Worm (Caenorhabditis elegans): ENCODE results near the gene BE10.3.

The BE10.3 gene

ce11 chrIII:12818050-12818738 is 10.4 kb downstream of the BE10.3 start, which contains the start of gene arx-5 (continued):
- TF ChIP-seq fkh-10 (GFP tag; optimal IDR thresholded peaks at IDR 0.05) (no peak), grh-1 (GFP tag; IDR thresholded peaks at IDR 0.05) (no peak), lin-15B (tag; optimal IDR thresholded peaks at IDR 0.05) (peak; percentile 2)

- TF ChIP-seq efl-1 (optimal IDR thresholded peaks at IDR 0.05) (no peak), efl-1 (GFP tag; optimal IDR thresholded peaks at IDR 0.05 in 1 of 2) (peak in 1 of 2 experiments; percentile 14), hpl-2 (GFP tag; optimal IDR thresholded peaks at IDR 0.05) (no peak)
Measured at ce11 chrIII:12819148-12819547, 11.3 kb downstream of the BE10.3 start.

- TF ChIP-seq unc-62 (GFP tag; optimal IDR thresholded peaks at IDR 0.05) (no peak), nhr-11 (tag; optimal IDR thresholded peaks at IDR 0.05) (no peak), skn-1 (tag; optimal IDR thresholded peaks at IDR 0.05) (no peak), nhr-90 (tag; optimal IDR thresholded peaks at IDR 0.05; ENCODE audit: poor library complexity) (no peak), mef-2 (tag; optimal IDR thresholded peaks at IDR 0.05) (no peak), nhr-76 (tag; optimal IDR thresholded peaks at IDR 0.05) (no peak), nhr-47 (tag; optimal IDR thresholded peaks at IDR 0.05) (no peak), lin-14 (GFP tag; optimal IDR thresholded peaks at IDR 0.05) (no peak), hlh-4 (tag; optimal IDR thresholded peaks at IDR 0.05) (no peak), unc-98 (GFP tag; IDR thresholded peaks at IDR 0.05) (no peak), nhr-71 (tag; optimal IDR thresholded peaks at IDR 0.05) (peak; percentile 42), nhr-12 (tag; optimal IDR thresholded peaks at IDR 0.05) (no peak), snu-23 (GFP tag; optimal IDR thresholded peaks at IDR 0.05) (no peak), irx-1 (tag; optimal IDR thresholded peaks at IDR 0.05) (no peak), hpl-2 (GFP tag; optimal IDR thresholded peaks at IDR 0.05) (no peak), lir-3 (tag; optimal IDR thresholded peaks at IDR 0.05; ENCODE audit: poor library complexity) (no peak), jun-1 (tag; optimal IDR thresholded peaks at IDR 0.05) (no peak), nhr-77 (tag; optimal IDR thresholded peaks at IDR 0.05) (no peak), nhr-19 (GFP tag; conservative IDR thresholded peaks at IDR 0.05) (peak; percentile 22), rnt-1 (tag; optimal IDR thresholded peaks at IDR 0.05) (peak; percentile 59), ceh-63 (GFP tag; optimal IDR thresholded peaks at IDR 0.05) (no peak), C16A3.4 (tag; optimal IDR thresholded peaks at IDR 0.05) (no peak), ztf-11 (tag; optimal IDR thresholded peaks at IDR 0.05) (no peak), zip-4 (GFP tag; optimal IDR thresholded peaks at IDR 0.05) (no peak), unc-130 (tag; optimal IDR thresholded peaks at IDR 0.05) (peak; percentile 25), nhr-85 (tag) (no peak), mdl-1 (tag; optimal IDR thresholded peaks at IDR 0.05) (no peak), grh-1 (GFP tag; IDR thresholded peaks at IDR 0.05) (no peak), lsy-2 (tag; optimal IDR thresholded peaks at IDR 0.05) (no peak)
Measured at ce11 chrIII:12819909-12820308, 12.1 kb downstream of the BE10.3 start, which contains the start of the genes Y37D8A.2 and Y37D8A.25. TSS of gene Y37D8A.2 (plus strand) at chrIII:12820193. TSS of gene Y37D8A.25 (minus strand) at chrIII:12820253.

- TF ChIP-seq hpl-2 (GFP tag; optimal IDR thresholded peaks at IDR 0.05) (no peak), efl-1 (optimal IDR thresholded peaks at IDR 0.05) (peak; percentile 19 to 25), efl-1 (GFP tag; optimal IDR thresholded peaks at IDR 0.05 in 1 of 2) (peak in 1 of 2 experiments; percentile 18), ceh-90 (tag; optimal IDR thresholded peaks at IDR 0.05) (no peak), dpl-1 (GFP tag; optimal IDR thresholded peaks at IDR 0.05) (peak in 1 of 3 experiments; percentile 58), nhr-85 (tag) (no peak), blmp-1 (tag; optimal IDR thresholded peaks at IDR 0.05) (peak; percentile 10), lin-35 (GFP tag; optimal IDR thresholded peaks at IDR 0.05) (peak in 1 of 2 experiments; percentile 17), ceh-88 (GFP tag; IDR thresholded peaks at IDR 0.05) (no peak), pqm-1 (tag; optimal IDR thresholded peaks at IDR 0.05) (no peak), hlh-4 (tag; optimal IDR thresholded peaks at IDR 0.05) (no peak), ama-1 (optimal IDR thresholded peaks at IDR 0.05) (no peak), C16A3.4 (tag; optimal IDR thresholded peaks at IDR 0.05) (peak; percentile 27), lin-14 (GFP tag; optimal IDR thresholded peaks at IDR 0.05) (no peak), jun-1 (tag; optimal IDR thresholded peaks at IDR 0.05) (no peak), vab-15 (tag; optimal IDR thresholded peaks at IDR 0.05) (no peak), lsy-2 (tag; optimal IDR thresholded peaks at IDR 0.05) (peak in 1 of 2 experiments; percentile 56)
Measured at ce11 chrIII:12821331-12821730, 13.5 kb downstream of the BE10.3 start.
